Fruit fly (Drosophila melanogaster) whole organism, embryonic: Measurements from ENCODE around the gene dunk.

ENCODE experiments used
- Ada2b ChIP-seq: fragments of 200-800 bp; sonication (Bioruptor generic); IDR thresholded peaks from 2 replicates; pipeline ENCODE4 v1.3.6; 2022; ENCODE audit warnings: missing biosample characterization, missing genetic modification characterization
- Asciz ChIP-seq: fragments of 200-800 bp; sonication (Bioruptor generic); optimal IDR thresholded peaks from 2 replicates; lab custom pipeline; 2017; ENCODE audit warnings: missing biosample characterization, mild to moderate bottlenecking, missing genetic modification characterization, missing genetic modification reagents
- Bgb ChIP-seq: fragments of 200-800 bp; sonication (Bioruptor generic); IDR thresholded peaks from 2 replicates; pipeline ENCODE4 v1.3.6; 2022; ENCODE audit warnings: missing biosample characterization, missing genetic modification characterization; ENCODE audit not compliant: partially characterized antibody
- CG10147 ChIP-seq: fragments of 200-800 bp; sonication (Bioruptor generic); optimal IDR thresholded peaks from 2 replicates; lab custom pipeline; 2019; ENCODE audit warnings: missing biosample characterization, mild to moderate bottlenecking, missing genetic modification characterization, moderate library complexity
- CG1024 ChIP-seq: fragments of 200-800 bp; sonication (Bioruptor generic); IDR thresholded peaks from 2 replicates; pipeline ENCODE4 v1.3.6; 2022; ENCODE audit warnings: missing biosample characterization, missing genetic modification characterization
- CG10959 ChIP-seq: fragments of 200-800 bp; sonication (Bioruptor generic); IDR thresholded peaks from 2 replicates; pipeline ENCODE4 v1.3.6; 2022; ENCODE audit warnings: missing biosample characterization, missing genetic modification characterization
- CG10979 ChIP-seq: fragments of 200-800 bp; sonication (Bioruptor generic); optimal IDR thresholded peaks from 2 replicates; lab custom pipeline; 2018; ENCODE audit warnings: missing biosample characterization, mild to moderate bottlenecking, missing genetic modification characterization, moderate library complexity
- CG1233 ChIP-seq: fragments of 200-800 bp; sonication (Bioruptor generic); optimal IDR thresholded peaks from 4 replicates; lab custom pipeline; 2018; ENCODE audit warnings: missing biosample characterization, mild to moderate bottlenecking, missing genetic modification characterization
- CG1529 ChIP-seq: fragments of 200-800 bp; sonication (Bioruptor generic); optimal IDR thresholded peaks from 3 replicates; lab custom pipeline; 2018; ENCODE audit warnings: missing biosample characterization, missing genetic modification characterization
- CG15479 ChIP-seq: fragments of 200-800 bp; sonication (Bioruptor generic); optimal IDR thresholded peaks from 3 replicates; lab custom pipeline; 2019; ENCODE audit warnings: missing biosample characterization, mild to moderate bottlenecking, missing genetic modification characterization, moderate library complexity
- CG17186 ChIP-seq: fragments of 200-800 bp; sonication (Bioruptor generic); optimal IDR thresholded peaks from 3 replicates; lab custom pipeline; 2017; ENCODE audit warnings: missing biosample characterization, missing genetic modification reagents, missing genetic modification characterization
- CG17361 ChIP-seq: fragments of 200-800 bp; sonication (Bioruptor generic); IDR thresholded peaks from 3 replicates; pipeline ENCODE4 v1.3.6; 2022; ENCODE audit warnings: missing biosample characterization, missing genetic modification characterization
- CG2199 ChIP-seq: fragments of 200-800 bp; sonication (Bioruptor generic); IDR thresholded peaks from 3 replicates; pipeline ENCODE4 v1.3.6; 2022; ENCODE audit warnings: missing biosample characterization, missing genetic modification characterization
- CG2889 ChIP-seq: fragments of 200-800 bp; sonication (Bioruptor generic); IDR thresholded peaks from 3 replicates; pipeline ENCODE4 v1.3.6; 2022; ENCODE audit warnings: missing biosample characterization, missing genetic modification characterization
- CG3065 ChIP-seq: fragments of 200-800 bp; sonication (Bioruptor generic); optimal IDR thresholded peaks from 2 replicates; lab custom pipeline; 2016; ENCODE audit warnings: missing biosample characterization, missing genetic modification characterization
- CG32767 ChIP-seq: fragments of 200-800 bp; sonication (Bioruptor generic); IDR thresholded peaks from 2 replicates; pipeline ENCODE4 v1.3.6; 2022; ENCODE audit warnings: missing biosample characterization, missing genetic modification characterization
- CG32772 ChIP-seq: fragments of 200-800 bp; sonication (Bioruptor generic); IDR thresholded peaks from 2 replicates; pipeline ENCODE4 v1.3.6; 2022; ENCODE audit warnings: missing biosample characterization, missing genetic modification characterization
- CG3726 ChIP-seq: fragments of 200-800 bp; sonication (Bioruptor generic); IDR thresholded peaks from 3 replicates; pipeline ENCODE4, ENCODE4 v1.3.6; 2022; ENCODE audit warnings: missing biosample characterization, missing genetic modification characterization
- CG6272 ChIP-seq: fragments of 200-800 bp; sonication (Bioruptor generic); IDR thresholded peaks from 2 replicates; pipeline ENCODE4 v1.3.6; 2022; ENCODE audit warnings: missing biosample characterization, missing genetic modification characterization
- CG7357 ChIP-seq: fragments of 200-800 bp; sonication (Bioruptor generic); IDR thresholded peaks from 3 replicates; pipeline ENCODE4 v1.3.6; 2022; ENCODE audit warnings: missing biosample characterization, missing genetic modification characterization
- CHES-1-like ChIP-seq: fragments of 200-800 bp; sonication (Bioruptor generic); optimal IDR thresholded peaks from 2 replicates; lab custom pipeline; 2016; ENCODE audit warnings: missing biosample characterization, missing genetic modification characterization
- CTCF ChIP-seq: fragments of 200-800 bp; sonication (Bioruptor generic); optimal IDR thresholded peaks from 2 replicates; lab custom pipeline; 2017; ENCODE audit warnings: missing biosample characterization, mild to moderate bottlenecking, missing genetic modification characterization, moderate library complexity
- Doc3 ChIP-seq: fragments of 200-800 bp; sonication (Bioruptor generic); IDR thresholded peaks from 3 replicates; pipeline ENCODE4 v1.3.6; 2022; ENCODE audit warnings: missing biosample characterization, missing genetic modification characterization; ENCODE audit not compliant: partially characterized antibody
- Dref ChIP-seq: fragments of 200-800 bp; sonication (Bioruptor generic); IDR thresholded peaks from 2 replicates; pipeline ENCODE4 v1.3.6; 2022; ENCODE audit warnings: missing biosample characterization, missing genetic modification characterization
- E2f1 ChIP-seq: fragments of 200-800 bp; sonication (Bioruptor generic); IDR thresholded peaks from 2 replicates; pipeline ENCODE4 v1.3.6; 2022; ENCODE audit warnings: missing biosample characterization, missing genetic modification characterization
- ERR ChIP-seq: fragments of 200-800 bp; sonication (Bioruptor generic); optimal IDR thresholded peaks from 2 replicates; lab custom pipeline; 2016; ENCODE audit warnings: missing biosample characterization, missing genetic modification characterization
- HLH54F ChIP-seq: fragments of 200-800 bp; sonication (Bioruptor generic); optimal IDR thresholded peaks from 3 replicates; lab custom pipeline; 2016; ENCODE audit warnings: missing biosample characterization, missing genetic modification characterization
- HmgZ ChIP-seq: fragments of 200-800 bp; sonication (Bioruptor generic); optimal IDR thresholded peaks from 2 replicates; lab custom pipeline; 2018; ENCODE audit warnings: missing biosample characterization, mild to moderate bottlenecking, missing genetic modification characterization
- Hr3 ChIP-seq: fragments of 200-800 bp; sonication (Bioruptor generic); optimal IDR thresholded peaks from 3 replicates; lab custom pipeline; 2016; ENCODE audit warnings: missing biosample characterization, missing genetic modification characterization
- Med ChIP-seq: fragments of 200-800 bp; sonication (Bioruptor generic); peaks from one replicate; lab custom pipeline; 2016; ENCODE audit warnings: missing biosample characterization, missing genetic modification characterization, mild to moderate bottlenecking, inconsistent platforms, moderate library complexity
- Oaz ChIP-seq: fragments of 200-800 bp; sonication (Bioruptor generic); IDR thresholded peaks from 2 replicates; pipeline ENCODE4 v1.3.6; 2022; ENCODE audit warnings: missing biosample characterization, missing genetic modification characterization
- Trl ChIP-seq, 3 experiments: fragments of >200 bp in 2 of 3; fragments of 200-800 bp in 1 of 3; sonication (Bioruptor generic) in 1 of 3; optimal IDR thresholded peaks; 2 replicates in 1 of 3; 3 replicates in 2 of 3; lab custom pipeline; 2016 to 2017; ENCODE audit warnings: missing biosample characterization in 1 of 3, missing genetic modification characterization in 1 of 3
- amos ChIP-seq: fragments of 200-800 bp; sonication (Bioruptor generic); IDR thresholded peaks from 2 replicates; pipeline ENCODE4 v1.3.6; 2022; ENCODE audit warnings: missing biosample characterization, missing genetic modification characterization; ENCODE audit not compliant: partially characterized antibody
- br ChIP-seq: fragments of >200 bp; optimal IDR thresholded peaks from 2 replicates; lab custom pipeline; 2017
- bsh ChIP-seq, 2 experiments: fragments of 200-800 bp; sonication (Bioruptor generic); optimal IDR thresholded peaks; 2 replicates each; lab custom pipeline; 2017 to 2018; ENCODE audit warnings: mild to moderate bottlenecking in 2 of 2, missing biosample characterization in 2 of 2, missing genetic modification characterization in 2 of 2, moderate library complexity in 1 of 2
- cato ChIP-seq: fragments of 200-800 bp; sonication (Bioruptor generic); optimal IDR thresholded peaks from 2 replicates; lab custom pipeline; 2016; ENCODE audit warnings: missing biosample characterization, missing genetic modification characterization, borderline replicate concordance
- caup ChIP-seq: fragments of 200-800 bp; sonication (Bioruptor generic); optimal IDR thresholded peaks from 3 replicates; lab custom pipeline; 2017; ENCODE audit warnings: missing biosample characterization, mild to moderate bottlenecking, missing genetic modification characterization, moderate library complexity; ENCODE audit not compliant: severe bottlenecking
- dimm ChIP-seq: fragments of 200-800 bp; sonication (Bioruptor generic); IDR thresholded peaks from 2 replicates; pipeline ENCODE4 v1.3.6; 2022; ENCODE audit warnings: missing biosample characterization, missing genetic modification characterization
- emc ChIP-seq: fragments of 200-800 bp; sonication (Bioruptor generic); optimal IDR thresholded peaks from 2 replicates; lab custom pipeline; 2016; ENCODE audit warnings: missing biosample characterization, missing genetic modification characterization
- gro ChIP-seq: fragments of 200-800 bp; sonication (Bioruptor generic); optimal IDR thresholded peaks from 2 replicates; lab custom pipeline; 2016; ENCODE audit warnings: missing biosample characterization, missing genetic modification characterization
- gsb ChIP-seq: fragments of 200-800 bp; sonication (Bioruptor generic); IDR thresholded peaks from 2 replicates; pipeline ENCODE4 v1.3.6; 2022; ENCODE audit warnings: missing biosample characterization, missing genetic modification characterization
- onecut ChIP-seq: fragments of 200-800 bp; sonication (Bioruptor generic); IDR thresholded peaks from 2 replicates; pipeline ENCODE4 v1.3.6; 2022; ENCODE audit warnings: missing biosample characterization, missing genetic modification characterization
- ro ChIP-seq: fragments of 200-800 bp; sonication (Bioruptor generic); IDR thresholded peaks from 2 replicates; pipeline ENCODE4 v1.3.6; 2022; ENCODE audit warnings: missing biosample characterization, missing genetic modification characterization
- schlank ChIP-seq: fragments of 200-800 bp; sonication (Bioruptor generic); optimal IDR thresholded peaks from 2 replicates; lab custom pipeline; 2018; ENCODE audit warnings: missing biosample characterization, mild to moderate bottlenecking, missing genetic modification characterization
- tin ChIP-seq: fragments of 200-800 bp; sonication (Bioruptor generic); optimal IDR thresholded peaks from 3 replicates; lab custom pipeline; 2016; ENCODE audit warnings: missing biosample characterization, missing genetic modification characterization
- unc-4 ChIP-seq: fragments of 200-800 bp; sonication (Bioruptor generic); IDR thresholded peaks from 2 replicates; pipeline ENCODE4 v1.3.6; 2022; ENCODE audit warnings: missing biosample characterization, missing genetic modification characterization; ENCODE audit not compliant: partially characterized antibody
- vnd ChIP-seq: fragments of 200-800 bp; sonication (Bioruptor generic); IDR thresholded peaks from 3 replicates; pipeline ENCODE4 v1.3.6; 2022; ENCODE audit warnings: missing biosample characterization, missing genetic modification characterization; ENCODE audit not compliant: partially characterized antibody
- wek ChIP-seq: fragments of 200-800 bp; sonication (Bioruptor generic); optimal IDR thresholded peaks from 3 replicates; lab custom pipeline; 2018; ENCODE audit warnings: missing biosample characterization, mild to moderate bottlenecking, missing genetic modification characterization, moderate library complexity
- zfh2 ChIP-seq: fragments of 200-800 bp; sonication (Bioruptor generic); optimal IDR thresholded peaks from 2 replicates; lab custom pipeline; 2016; ENCODE audit warnings: missing biosample characterization, missing genetic modification characterization

dunk gene

DNA sequence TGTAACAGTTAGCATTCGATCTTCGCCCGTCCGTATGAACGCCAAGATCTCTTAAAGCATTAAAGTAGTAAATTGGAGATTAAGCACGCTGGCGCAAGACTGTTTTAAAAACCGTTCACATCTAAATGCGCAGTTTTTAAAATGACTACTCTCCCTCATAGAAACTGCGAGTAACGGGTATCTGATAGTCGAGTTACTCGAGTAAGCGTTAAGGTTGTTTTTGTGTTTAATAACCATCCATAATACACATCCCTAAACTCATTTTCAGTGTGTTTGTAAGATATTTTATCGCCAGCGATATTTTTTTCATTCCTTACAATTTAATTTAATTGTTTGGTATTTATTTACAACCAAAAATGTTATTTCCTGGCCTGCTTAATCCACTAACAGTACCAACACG, 8.4 kb downstream of the dunk start (continued):
- TF ChIP-seq zfh2 (GFP tag; lab: Kevin White, UChicago) (no peak), Bgb (GFP tag; lab: Robert Waterston, UW) (0 out of 2 replicates have a peak, but pooled peaks have one; percentile 36), amos (GFP tag; lab: Robert Waterston, UW) (0 out of 2 replicates have a peak, but pooled peaks have one; percentile 21), vnd (GFP tag; lab: Robert Waterston, UW) (peak; percentile 43; the same call in 1 of the 3 replicates)

DNA sequence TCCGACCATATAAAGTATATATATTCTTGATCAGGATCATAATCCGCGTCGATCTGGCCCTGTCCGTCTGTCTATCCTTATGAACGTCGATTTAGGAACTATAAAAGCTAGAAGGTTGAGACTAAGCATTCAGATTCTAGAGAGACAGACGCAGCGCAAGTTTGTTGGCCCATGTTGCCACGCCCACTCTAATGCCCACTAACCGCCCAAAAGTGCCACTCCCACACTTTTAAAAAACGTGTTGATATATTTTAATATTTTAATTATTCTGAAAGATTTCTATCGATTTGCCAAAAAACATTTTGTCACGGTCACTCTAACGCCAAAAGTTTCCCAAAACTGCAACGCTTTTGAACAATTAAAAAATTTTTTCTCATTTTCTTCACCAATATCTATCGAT, 11.9 kb downstream of the dunk start:
- no peak for TF ChIP-seq E2f1 (GFP tag; lab: Robert Waterston, UW)
- no peak for TF ChIP-seq CG10147 (GFP tag; lab: Kevin White, UChicago)
- TF ChIP-seq CG2199 = no peak
- no peak for TF ChIP-seq Dref (GFP tag; lab: Robert Waterston, UW)
- no peak for TF ChIP-seq Trl (optimal IDR thresholded peaks at IDR 0.05; lab: Kevin White, UChicago)
- no peak for TF ChIP-seq Trl (GFP tag; optimal IDR thresholded peaks at IDR 0.05; lab: Kevin White, UChicago)
- no peak for TF ChIP-seq wek (GFP tag; lab: Kevin White, UChicago)
- no peak for TF ChIP-seq Doc3 (GFP tag; lab: Robert Waterston, UW)
- TF ChIP-seq cato (GFP tag; lab: Kevin White, UChicago) = no peak
- no peak for TF ChIP-seq CTCF
- TF ChIP-seq bsh (GFP tag; optimal IDR thresholded peaks at IDR 0.05; lab: Kevin White, UChicago) = no peak
- no peak for TF ChIP-seq Oaz (GFP tag; lab: Robert Waterston, UW)
- no peak for TF ChIP-seq CG17361 (GFP tag; lab: Robert Waterston, UW)
- no peak for TF ChIP-seq CHES-1-like (GFP tag; lab: Kevin White, UChicago)
- no peak for TF ChIP-seq CG10979 (tag; lab: Kevin White, UChicago)
- TF ChIP-seq CG1024 = no peak

DNA sequence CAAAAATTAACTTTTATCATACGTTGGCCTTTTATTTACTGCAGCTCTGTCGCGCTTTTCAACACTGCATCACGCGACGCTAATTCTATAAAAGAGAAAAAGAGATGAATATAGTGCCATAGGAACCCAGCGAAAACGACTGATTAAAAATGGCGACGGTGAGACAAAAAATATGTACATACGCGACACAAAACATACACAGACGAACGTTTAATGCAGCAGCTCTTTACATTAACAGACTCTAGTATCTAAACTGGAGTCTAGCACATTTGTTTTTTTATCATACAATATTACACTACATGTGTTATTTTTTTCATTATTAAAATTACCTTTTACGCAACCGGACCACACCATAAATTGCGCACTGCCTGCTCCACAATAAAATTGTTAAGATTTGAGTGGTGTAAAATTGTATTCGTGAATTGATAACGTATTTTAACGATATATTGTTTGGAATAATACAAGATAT, 17.2 kb downstream of the dunk start:
- TF ChIP-seq caup (GFP tag; lab: Kevin White, UChicago) (no peak), CG10959 (GFP tag; lab: Robert Waterston, UW) (no peak), CG32772 (GFP tag; lab: Robert Waterston, UW) (no peak), tin (GFP tag; lab: Kevin White, UChicago) (no peak), CHES-1-like (GFP tag; lab: Kevin White, UChicago) (peak; percentile 46), CG1529 (GFP tag; lab: Kevin White, UChicago) (no peak), gsb (GFP tag; lab: Robert Waterston, UW) (no peak), CG6272 (GFP tag; lab: Robert Waterston, UW) (no peak), Med (GFP tag; lab: Kevin White, UChicago) (peak; percentile 83), CG7357 (GFP tag; lab: Robert Waterston, UW) (no peak), onecut (GFP tag; lab: Robert Waterston, UW) (no peak; the same call in 1 of the 2 replicates), br (no peak), CG15479 (GFP tag; lab: Kevin White, UChicago) (peak; percentile 72), HLH54F (GFP tag; lab: Kevin White, UChicago) (no peak), CG3065 (no peak), Hr3 (GFP tag; lab: Kevin White, UChicago) (no peak), E2f1 (GFP tag; lab: Robert Waterston, UW) (no peak), CG32767 (GFP tag; lab: Robert Waterston, UW) (peak; percentile 92), gro (GFP tag; lab: Kevin White, UChicago) (peak; percentile 53), CG17186 (GFP tag; lab: Kevin White, UChicago) (no peak), Ada2b (no peak), Asciz (GFP tag; lab: Kevin White, UChicago) (no peak), HmgZ (peak; percentile 25), schlank (tag; lab: Kevin White, UChicago) (no peak), ro (no peak), emc (GFP tag; lab: Kevin White, UChicago) (no peak), dimm (no peak), ERR (no peak), CG2889 (GFP tag; lab: Robert Waterston, UW) (no peak), CG1233 (GFP tag; lab: Kevin White, UChicago) (peak; percentile 28), CG3726 (GFP tag; lab: Robert Waterston, UW) (no peak), unc-4 (GFP tag; lab: Robert Waterston, UW) (no peak)
